Worm (Caenorhabditis elegans): ENCODE data around the gene gcy-23.
"Not testable (repeated sequence)": the region's sequence is repeated elsewhere in the genome, so short reads cannot be mapped to it uniquely, and the experiment has no call there.

The gcy-23 gene

ce11 chrIV:3338176-3338575 lies 49.0 kb upstream of the gcy-23 start:
- no peak for TF ChIP-seq unc-55 (GFP tag; optimal IDR thresholded peaks at IDR 0.05)
- TF ChIP-seq crh-2 (tag; optimal IDR thresholded peaks at IDR 0.05), result no peak
- no peak for TF ChIP-seq nhr-129 (tag; optimal IDR thresholded peaks at IDR 0.05)

ce11 chrIV:3337275-3337674 lies 48.1 kb upstream of the gcy-23 start:
- TF ChIP-seq elt-3 (tag; optimal IDR thresholded peaks at IDR 0.05) (no peak), ama-1 (optimal IDR thresholded peaks at IDR 0.05) (no peak), unc-39 (tag; optimal IDR thresholded peaks at IDR 0.05) (no peak), ceh-82 (tag; optimal IDR thresholded peaks at IDR 0.05) (no peak), fos-1 (tag; optimal IDR thresholded peaks at IDR 0.05) (no peak)

ce11 chrIV:3336585-3336984 lies 47.4 kb upstream of the gcy-23 start, which contains the start of gene F42A6.6:
Gene F42A6.6, minus strand, starts transcription at chrIV:3336873.
- TF ChIP-seq unc-62 (GFP tag; optimal IDR thresholded peaks at IDR 0.05) (no peak), ceh-82 (tag; optimal IDR thresholded peaks at IDR 0.05) (no peak), Y55F3AM.14 (GFP tag; optimal IDR thresholded peaks at IDR 0.05) (no peak), elt-1 (tag; optimal IDR thresholded peaks at IDR 0.05) (no peak), unc-55 (GFP tag; optimal IDR thresholded peaks at IDR 0.05) (no peak), lin-13 (GFP tag; optimal IDR thresholded peaks at IDR 0.05) (peak; percentile 13), nhr-23 (tag; optimal IDR thresholded peaks at IDR 0.05) (no peak), ama-1 (optimal IDR thresholded peaks at IDR 0.05) (peak; percentile 72), elt-3 (tag; optimal IDR thresholded peaks at IDR 0.05) (no peak), peb-1 (tag; optimal IDR thresholded peaks at IDR 0.05) (no peak), sem-4 (tag; optimal IDR thresholded peaks at IDR 0.05) (peak; percentile 4), gmeb-1 (tag; optimal IDR thresholded peaks at IDR 0.05) (peak; percentile 39), nhr-21 (tag; optimal IDR thresholded peaks at IDR 0.05) (peak; percentile 11), nhr-10 (tag; optimal IDR thresholded peaks at IDR 0.05) (no peak), zag-1 (tag; optimal IDR thresholded peaks at IDR 0.05) (no peak), sma-9 (GFP tag; optimal IDR thresholded peaks at IDR 0.05) (peak; percentile 29), sma-9 (tag; optimal IDR thresholded peaks at IDR 0.05) (no peak), blmp-1 (tag; optimal IDR thresholded peaks at IDR 0.05; ENCODE audit: insufficient read depth) (no peak), ceh-16 (tag; optimal IDR thresholded peaks at IDR 0.05) (no peak), lsy-2 (tag; optimal IDR thresholded peaks at IDR 0.05) (peak in 1 of 2 experiments; percentile 33)

- TF ChIP-seq sma-3 (GFP tag; optimal IDR thresholded peaks at IDR 0.05); unc-39 (tag; optimal IDR thresholded peaks at IDR 0.05); nhr-11 (tag; optimal IDR thresholded peaks at IDR 0.05): not testable (repeated sequence)
Observed at ce11 chrIV:3331758-3332157, 42.6 kb upstream of the gcy-23 start, which contains the start of gene F42A6.5. Gene F42A6.5, minus strand, starts transcription at chrIV:3331858.

- TF ChIP-seq lsy-2 (tag; optimal IDR thresholded peaks at IDR 0.05), result peak in 1 of 2 experiments; percentile 44
Observed at ce11 chrIV:3314099-3314498, 25.0 kb upstream of the gcy-23 start.

- TF ChIP-seq nhr-25 (tag; optimal IDR thresholded peaks at IDR 0.05), result peak; percentile 62
- peak; percentile 83 to 94 for TF ChIP-seq lsy-2 (tag; optimal IDR thresholded peaks at IDR 0.05)
- TF ChIP-seq sma-9 (GFP tag; optimal IDR thresholded peaks at IDR 0.05), result peak; percentile 48
- TF ChIP-seq sma-9 (tag; optimal IDR thresholded peaks at IDR 0.05), result not testable (repeated sequence)
- TF ChIP-seq lin-13 (GFP tag; optimal IDR thresholded peaks at IDR 0.05), result peak; percentile 36
- TF ChIP-seq fos-1 (tag; optimal IDR thresholded peaks at IDR 0.05), result peak; percentile 6
- peak; percentile 34 for TF ChIP-seq nhr-21 (tag; optimal IDR thresholded peaks at IDR 0.05)
- peak; percentile 67 for TF ChIP-seq sma-3 (GFP tag; optimal IDR thresholded peaks at IDR 0.05)
- TF ChIP-seq gmeb-1 (tag; optimal IDR thresholded peaks at IDR 0.05), result peak; percentile 30
- TF ChIP-seq F13H6.1 (tag; optimal IDR thresholded peaks at IDR 0.05), result peak; percentile 46
- peak; percentile 41 for TF ChIP-seq crh-2 (tag; optimal IDR thresholded peaks at IDR 0.05)
- TF ChIP-seq nhr-129 (tag; optimal IDR thresholded peaks at IDR 0.05), result peak; percentile 16
Observed at ce11 chrIV:3313311-3313710, 24.2 kb upstream of the gcy-23 start.

- TF ChIP-seq mab-5 (tag; optimal IDR thresholded peaks at IDR 0.05) (peak; percentile 32), mdl-1 (tag; optimal IDR thresholded peaks at IDR 0.05) (peak in 1 of 2 experiments; percentile 63), nhr-25 (tag; optimal IDR thresholded peaks at IDR 0.05) (peak; percentile 54), lsy-2 (tag; optimal IDR thresholded peaks at IDR 0.05) (peak; percentile 51 to 77), sem-4 (tag; optimal IDR thresholded peaks at IDR 0.05) (no peak), F13H6.1 (tag; optimal IDR thresholded peaks at IDR 0.05) (peak; percentile 64), fos-1 (tag; optimal IDR thresholded peaks at IDR 0.05) (peak; percentile 21), blmp-1 (tag; optimal IDR thresholded peaks at IDR 0.05; ENCODE audit: insufficient read depth) (peak; percentile 18), unc-39 (tag; optimal IDR thresholded peaks at IDR 0.05) (no peak), unc-55 (GFP tag; optimal IDR thresholded peaks at IDR 0.05) (peak; percentile 63), sma-9 (GFP tag; optimal IDR thresholded peaks at IDR 0.05) (peak; percentile 43), sma-9 (tag; optimal IDR thresholded peaks at IDR 0.05) (no peak), nhr-21 (tag; optimal IDR thresholded peaks at IDR 0.05) (peak; percentile 58), C34F6.9 (tag; optimal IDR thresholded peaks at IDR 0.05) (peak; percentile 69), elt-1 (tag; optimal IDR thresholded peaks at IDR 0.05) (no peak), snpc-4 (tag; optimal IDR thresholded peaks at IDR 0.05) (no peak), sma-3 (GFP tag; optimal IDR thresholded peaks at IDR 0.05) (peak; percentile 78), skn-1 (tag; optimal IDR thresholded peaks at IDR 0.05) (no peak), crh-2 (tag; optimal IDR thresholded peaks at IDR 0.05) (peak; percentile 13), lin-13 (GFP tag; optimal IDR thresholded peaks at IDR 0.05) (peak; percentile 44), nhr-12 (tag; optimal IDR thresholded peaks at IDR 0.05) (no peak), nhr-129 (tag; optimal IDR thresholded peaks at IDR 0.05) (peak; percentile 32), gmeb-1 (tag; optimal IDR thresholded peaks at IDR 0.05) (peak; percentile 64)
Observed at ce11 chrIV:3311243-3311642, 22.1 kb upstream of the gcy-23 start, which contains the start of gene zip-11. Gene zip-11, plus strand, starts transcription at chrIV:3311276.
